Fruit fly (Drosophila melanogaster) S2 (cell line): Measurements from ENCODE around the gene Eig71Ed.

Experiments used
- CG8478 ChIP-seq: fragments of >200 bp; optimal IDR thresholded peaks from 2 replicates; lab custom pipeline; 2018
- CTCF ChIP-seq, 2 experiments: fragments of >200 bp; optimal IDR thresholded peaks; 2 replicates each; lab custom pipeline; 2018

Eig71Ed gene

DNA sequence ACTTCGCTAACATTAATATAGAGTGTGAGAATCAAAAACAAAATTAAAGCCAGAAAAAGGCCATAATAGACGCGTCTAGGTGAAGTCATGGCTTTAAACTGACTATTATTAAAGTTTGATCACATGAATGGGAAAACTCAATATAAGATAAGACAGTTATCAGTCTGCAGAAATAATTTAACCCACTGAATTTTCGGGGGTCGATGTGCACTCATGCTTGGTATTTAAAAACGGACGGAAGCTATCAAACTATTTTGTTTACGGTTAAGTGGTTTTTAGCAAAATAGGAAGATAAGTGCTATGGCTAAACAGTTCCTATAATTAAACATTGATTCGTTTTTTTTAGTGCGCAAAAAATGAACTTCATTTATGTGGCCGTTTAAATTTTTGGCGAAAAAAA, 39.6 kb downstream of the Eig71Ed start, which contains the start of gene CG34451:
CG34451 (minus strand) TSS at position 101 of the 400 bp plus-strand sequence.
- TF ChIP-seq CG8478 (lab: Kevin White, UChicago), result no peak
- TF ChIP-seq CTCF (optimal IDR thresholded peaks at IDR 0.05; lab: Kevin White, UChicago), result no peak

DNA sequence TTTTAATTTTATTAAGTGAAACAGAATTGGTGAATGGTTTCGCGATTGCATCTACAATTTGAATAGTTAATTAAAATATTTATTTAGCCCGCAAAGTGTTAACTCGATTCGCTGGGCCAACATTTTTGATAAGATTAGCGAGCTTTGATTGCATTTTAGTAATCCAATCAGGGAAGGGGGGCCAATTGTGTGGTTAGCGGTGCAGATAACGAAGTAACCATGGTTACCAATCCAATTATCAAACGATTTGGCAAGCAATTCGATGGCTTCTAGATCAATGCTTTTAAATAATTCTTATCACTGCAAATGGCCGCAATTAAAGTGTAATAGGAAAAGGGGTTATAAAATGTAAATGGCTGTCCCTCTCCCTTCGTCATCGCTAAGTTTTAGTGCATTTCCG, 40.1 kb downstream of the Eig71Ed start:
- TF ChIP-seq CG8478 (lab: Kevin White, UChicago), result no peak
- no peak for TF ChIP-seq CTCF (optimal IDR thresholded peaks at IDR 0.05; lab: Kevin White, UChicago)

DNA sequence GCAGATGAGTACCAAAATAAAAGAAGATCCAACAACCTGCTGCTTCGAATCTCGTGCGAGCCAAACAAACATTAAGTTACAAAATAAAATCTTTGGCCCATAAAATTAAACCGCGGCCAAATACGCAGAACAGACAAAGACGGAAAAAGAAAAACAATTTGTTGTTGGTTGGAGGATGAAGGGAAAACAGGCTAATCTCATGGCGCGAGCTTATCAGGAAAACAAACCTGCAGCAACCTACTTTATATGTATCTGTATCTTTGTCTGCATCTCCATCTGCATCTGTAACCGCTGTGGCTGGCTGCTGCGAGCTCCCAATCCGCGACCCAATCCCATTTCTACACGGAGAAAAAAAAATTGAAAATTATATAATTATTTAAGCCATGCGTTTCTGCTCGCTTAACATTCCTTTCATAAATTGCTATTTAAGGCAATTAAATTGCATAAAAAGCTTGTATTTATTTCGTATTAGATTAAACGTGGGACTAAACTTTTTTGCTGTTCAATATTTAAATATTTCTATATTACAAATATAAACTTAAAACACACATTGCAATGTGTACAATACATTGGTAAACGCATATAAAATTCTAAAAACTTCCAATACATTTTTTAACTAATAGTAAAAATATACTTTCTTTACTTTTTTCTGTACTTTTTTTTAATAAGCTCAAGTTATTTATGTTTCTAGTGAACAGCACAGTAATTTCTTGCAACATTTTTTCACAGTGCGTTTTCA, 40.6 kb downstream of the Eig71Ed start:
- TF ChIP-seq CTCF (optimal IDR thresholded peaks at IDR 0.05; lab: Kevin White, UChicago) (no peak), CG8478 (lab: Kevin White, UChicago) (no peak)

DNA sequence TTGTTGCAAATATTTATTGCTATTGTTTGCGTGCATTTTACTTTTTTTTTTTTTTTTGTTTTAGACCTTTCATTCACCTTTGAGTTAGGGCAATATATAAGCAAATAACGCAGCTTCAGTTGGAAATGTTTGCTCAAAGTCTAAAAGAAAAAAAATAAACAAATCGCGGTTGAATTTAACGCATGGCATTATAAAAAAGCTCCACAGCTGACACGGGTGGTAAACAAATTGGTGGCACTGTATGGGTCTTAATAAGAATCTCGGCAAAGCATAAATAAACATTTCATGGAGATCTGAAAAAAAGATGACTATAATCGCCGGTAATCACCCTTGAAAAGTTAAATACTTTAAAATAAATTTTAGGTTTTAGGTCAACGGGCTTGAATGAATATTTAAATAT, 42.1 kb downstream of the Eig71Ed start:
- no peak for TF ChIP-seq CTCF (optimal IDR thresholded peaks at IDR 0.05; lab: Kevin White, UChicago)
- no peak for TF ChIP-seq CG8478 (lab: Kevin White, UChicago)

DNA sequence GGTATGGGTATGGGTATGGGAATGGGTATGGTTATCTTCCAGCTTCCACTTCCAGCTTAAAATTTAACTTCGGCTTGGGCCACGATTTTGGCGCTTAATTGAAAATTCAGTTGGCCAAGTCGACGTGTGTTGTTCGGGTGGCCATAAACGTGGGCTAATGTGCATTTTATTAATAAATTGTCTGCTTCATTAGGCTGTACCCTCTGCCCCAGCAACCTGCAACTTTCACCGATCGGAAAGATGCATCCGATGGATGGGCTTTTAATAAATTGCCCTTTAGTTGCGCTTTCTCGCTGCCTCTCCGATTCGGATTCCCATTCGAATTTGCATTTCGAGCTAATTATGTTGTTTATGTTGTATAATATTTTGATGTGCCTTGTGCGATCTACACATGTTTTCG, 42.9 kb downstream of the Eig71Ed start:
- no peak for TF ChIP-seq CTCF (optimal IDR thresholded peaks at IDR 0.05; lab: Kevin White, UChicago)
- no peak for TF ChIP-seq CG8478 (lab: Kevin White, UChicago)

DNA sequence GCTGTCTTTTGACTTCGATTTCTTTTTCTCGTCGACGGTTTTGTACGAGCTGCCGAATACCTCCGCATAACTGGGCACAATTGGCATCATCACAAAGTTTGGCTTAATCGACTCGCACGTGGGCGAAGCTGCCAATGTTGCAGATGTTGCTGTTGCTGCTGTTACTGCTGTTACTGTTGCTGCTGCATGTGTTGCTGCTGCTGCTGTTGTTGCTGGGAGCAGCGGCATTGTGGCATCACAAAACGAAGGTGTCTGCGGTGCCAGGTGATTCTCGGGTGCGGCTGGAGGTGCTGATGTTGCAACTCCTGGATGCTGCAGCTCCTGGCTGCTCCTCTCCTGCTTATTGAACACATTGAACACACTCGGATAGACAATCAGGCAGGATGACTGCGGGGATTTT, 45.6 kb downstream of the Eig71Ed start:
- TF ChIP-seq CG8478 (lab: Kevin White, UChicago) (no peak), CTCF (optimal IDR thresholded peaks at IDR 0.05; lab: Kevin White, UChicago) (no peak)

DNA sequence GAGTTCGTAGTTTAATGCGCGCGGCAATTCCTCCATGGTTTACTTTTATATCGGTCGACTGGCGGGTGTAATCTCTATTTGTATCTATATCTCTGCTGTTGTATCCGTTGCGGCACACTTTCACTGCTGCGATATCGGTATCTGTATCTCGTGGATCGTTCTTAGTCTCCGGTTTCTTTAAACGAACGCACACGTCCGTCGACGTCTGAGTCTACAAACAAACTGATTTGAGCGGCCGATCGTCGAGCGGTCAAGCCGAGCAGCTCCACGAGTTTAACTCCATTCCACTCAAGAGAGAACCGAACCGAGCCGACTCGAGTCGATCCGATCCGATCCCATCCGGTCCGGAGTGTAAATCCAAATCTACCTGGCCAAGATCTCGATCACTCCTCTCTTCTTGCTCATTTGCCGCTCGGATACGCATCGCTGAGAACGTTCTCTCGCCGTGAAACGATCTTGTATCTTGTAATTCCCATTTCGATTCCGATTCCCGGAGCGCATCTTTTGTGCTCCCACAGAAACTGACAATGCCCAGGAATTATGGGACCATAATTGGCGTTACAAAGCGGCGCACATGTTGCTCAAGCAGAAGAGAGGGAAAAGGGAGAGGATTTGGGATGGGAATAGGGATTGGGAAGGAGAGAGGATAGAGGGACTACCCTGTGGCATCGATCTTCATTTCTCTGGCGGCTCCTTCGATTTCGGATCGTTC, 47.4 kb downstream of the Eig71Ed start, which contains the start of gene comm2:
comm2 (minus strand) TSS at position 225 of the 712 bp plus-strand sequence.
- TF ChIP-seq CTCF (optimal IDR thresholded peaks at IDR 0.05; lab: Kevin White, UChicago) (no peak), CG8478 (lab: Kevin White, UChicago) (no peak)

DNA sequence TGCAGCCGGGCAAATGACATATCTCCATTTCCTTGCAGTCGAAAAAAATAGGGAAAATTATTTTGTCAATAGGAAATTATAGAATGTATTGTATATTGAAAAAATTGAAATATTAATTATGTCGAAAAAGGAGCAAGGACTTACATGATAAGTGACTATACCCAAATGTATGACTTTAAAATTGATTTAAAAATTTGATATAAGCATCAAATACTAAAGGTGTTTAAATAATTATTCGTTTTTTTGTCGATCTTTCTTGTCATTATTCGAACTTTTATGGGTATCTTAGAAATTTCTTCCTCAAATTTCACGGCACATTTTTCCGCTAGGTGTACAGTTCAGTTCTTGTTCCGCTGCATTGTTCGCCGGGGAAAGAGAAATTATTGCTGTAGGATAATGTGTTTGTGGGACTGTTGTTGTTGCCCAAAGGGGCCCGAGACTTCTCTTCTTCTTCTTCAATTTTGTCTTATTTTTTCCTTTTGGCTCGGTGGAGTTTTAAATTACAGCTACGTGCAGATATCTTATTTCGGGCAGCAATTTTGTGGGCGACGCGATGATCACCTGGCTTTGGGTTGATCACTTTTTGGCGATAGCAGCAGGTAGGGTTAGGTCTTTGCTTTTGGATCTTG, 48.1 kb downstream of the Eig71Ed start:
- TF ChIP-seq CTCF (optimal IDR thresholded peaks at IDR 0.05; lab: Kevin White, UChicago) (no peak), CG8478 (lab: Kevin White, UChicago) (no peak)

DNA sequence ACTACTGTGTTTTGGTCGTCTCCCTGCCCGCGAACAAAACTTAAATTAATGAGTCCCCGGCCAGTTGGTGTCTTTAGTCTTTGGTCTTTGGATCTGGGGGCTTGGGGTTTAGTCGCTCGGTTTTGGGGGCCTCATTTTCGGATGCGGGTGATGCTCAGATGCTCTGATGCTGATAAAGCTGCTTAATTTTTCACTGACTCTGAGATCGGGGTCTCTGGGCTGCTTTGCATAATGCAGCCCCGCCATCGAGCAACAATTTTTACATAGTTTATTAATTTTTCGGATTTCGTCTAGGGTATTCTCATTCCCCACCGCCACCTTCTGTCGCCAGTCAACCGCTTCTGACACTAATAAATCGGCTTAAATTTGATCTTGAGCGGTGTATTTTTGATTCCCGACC, 49.9 kb downstream of the Eig71Ed start:
- TF ChIP-seq CG8478 (lab: Kevin White, UChicago) (no peak), CTCF (optimal IDR thresholded peaks at IDR 0.05; lab: Kevin White, UChicago) (no peak)
